Fruit fly (Drosophila melanogaster): ENCODE data around the gene CG6321.

DNA sequence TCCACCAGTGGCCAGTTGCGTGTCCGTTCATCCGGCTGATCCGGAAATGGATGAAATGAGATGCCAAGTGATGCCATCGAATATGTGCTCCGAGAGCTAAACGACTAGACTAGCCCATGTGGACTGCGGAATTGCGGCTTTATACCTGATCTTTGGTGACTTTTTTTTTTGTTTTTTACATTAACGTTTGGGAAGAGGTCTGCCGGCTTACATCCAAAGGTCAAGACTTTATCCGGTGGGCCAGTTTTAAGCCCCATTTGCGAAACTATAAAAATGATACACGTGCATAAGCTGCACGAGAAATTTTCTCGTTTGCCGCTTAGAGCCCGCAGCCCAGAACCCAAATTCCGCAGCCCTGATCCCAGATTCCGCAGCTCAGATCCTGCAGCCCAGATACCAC, 41.9 kb upstream of the CG6321 start, which contains the start of gene Elo68alpha:
- TF ChIP-seq insv (optimal IDR thresholded peaks at IDR 0.05), result no peak
- TF ChIP-seq ttk (optimal IDR thresholded peaks at IDR 0.05), result no peak
- no peak for TF ChIP-seq Myc (optimal IDR thresholded peaks at IDR 0.05)
- TF ChIP-seq psq (optimal IDR thresholded peaks at IDR 0.05), result no peak
